Fruit fly (Drosophila melanogaster) S2 (cell line): ENCODE measurements around the gene Brf.

Experiments used
- CG8478 ChIP-seq: fragments of >200 bp; optimal IDR thresholded peaks from 2 replicates; lab custom pipeline; 2018
- CTCF ChIP-seq, 2 experiments: fragments of >200 bp; optimal IDR thresholded peaks; 2 replicates each; lab custom pipeline; 2018

- TF ChIP-seq CTCF (optimal IDR thresholded peaks at IDR 0.05; lab: Kevin White, UChicago) (no peak), CG8478 (lab: Kevin White, UChicago) (no peak)
These were observed 3.4 kb upstream of the Brf start, which contains the start of gene CREG for dm6 chr3R:17394318-17395188.
